Fruit fly (Drosophila melanogaster): ENCODE results near the gene TwdlG.
"Not testable (repeated sequence)": the region's sequence is repeated elsewhere in the genome, so short reads cannot be mapped to it uniquely, and the experiment has no call there.

The TwdlG gene

DNA sequence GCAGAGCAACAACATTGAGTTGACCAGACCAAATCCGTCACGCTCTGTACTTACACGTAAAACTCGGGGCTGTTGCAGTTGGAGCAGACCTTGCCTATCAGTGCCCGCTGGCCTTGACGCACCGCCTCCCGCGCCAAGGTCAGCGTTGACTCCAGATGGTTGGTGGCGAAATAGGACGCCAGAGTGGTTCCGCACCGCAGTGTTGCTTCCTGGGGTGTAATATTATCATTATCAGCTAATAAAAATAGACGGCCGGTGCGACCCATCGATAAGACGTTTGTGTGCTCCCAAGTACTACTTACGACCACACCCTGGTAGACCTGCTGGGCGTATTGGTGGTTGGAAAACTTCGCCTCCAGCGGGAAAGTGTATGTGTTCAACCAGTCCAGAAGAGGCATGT, 22.7 kb downstream of the TwdlG start:
- TF ChIP-seq insv (optimal IDR thresholded peaks at IDR 0.05): no peak
- no peak for TF ChIP-seq psq (optimal IDR thresholded peaks at IDR 0.05)
- no peak for TF ChIP-seq Myc (optimal IDR thresholded peaks at IDR 0.05)
- TF ChIP-seq Sin3A (optimal IDR thresholded peaks at IDR 0.05): no peak
- no peak for TF ChIP-seq h (optimal IDR thresholded peaks at IDR 0.05)
- no peak for TF ChIP-seq ttk (optimal IDR thresholded peaks at IDR 0.05)

DNA sequence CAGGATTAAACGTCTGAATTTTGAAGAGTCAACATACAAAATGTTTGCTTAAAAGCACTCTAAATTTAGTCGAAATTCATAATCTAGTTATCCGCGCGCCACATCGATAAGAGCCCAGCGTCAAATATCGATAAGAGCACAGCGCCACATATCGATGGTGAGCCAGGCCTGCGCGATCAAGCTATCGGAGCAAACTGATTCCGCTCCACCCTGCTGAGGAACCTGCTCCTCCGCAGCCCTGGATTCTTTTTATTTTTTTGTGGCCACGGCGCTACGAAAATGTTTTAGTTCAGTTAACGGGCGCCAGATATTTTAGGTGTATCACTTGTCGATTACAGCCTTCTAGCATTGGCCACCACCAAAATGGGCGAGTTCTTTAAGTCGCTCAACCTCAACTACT, 30.4 kb downstream of the TwdlG start:
- TF ChIP-seq psq (optimal IDR thresholded peaks at IDR 0.05) (no peak), Myc (optimal IDR thresholded peaks at IDR 0.05) (no peak), insv (optimal IDR thresholded peaks at IDR 0.05) (no peak), ttk (optimal IDR thresholded peaks at IDR 0.05) (no peak), Sin3A (optimal IDR thresholded peaks at IDR 0.05) (no peak), h (optimal IDR thresholded peaks at IDR 0.05) (no peak)

DNA sequence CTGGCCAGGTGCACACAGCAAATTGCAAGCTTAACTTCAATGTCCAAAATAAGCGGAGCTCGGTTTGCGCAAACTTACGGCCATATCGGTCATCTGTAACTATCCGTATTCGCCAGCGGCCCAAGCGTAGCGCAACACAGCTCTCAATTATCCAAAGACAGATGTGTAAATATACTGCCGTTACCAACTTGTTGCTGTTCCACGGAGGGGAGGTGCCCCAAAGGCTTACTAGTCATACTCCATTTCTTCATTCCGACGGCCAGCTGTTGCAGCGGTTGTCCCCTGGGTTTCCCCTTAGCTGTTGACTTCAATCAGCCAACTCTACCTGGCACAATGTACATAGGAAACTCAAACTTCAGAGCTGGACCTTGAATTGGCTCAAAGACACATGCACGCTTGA, 31.1 kb downstream of the TwdlG start, which contains the start of gene CG31516:
Gene CG31516 (minus strand): TSS at position 101 of the 400 bp plus-strand sequence.
- TF ChIP-seq Myc (optimal IDR thresholded peaks at IDR 0.05) (no peak), insv (optimal IDR thresholded peaks at IDR 0.05) (no peak), ttk (optimal IDR thresholded peaks at IDR 0.05) (no peak), psq (optimal IDR thresholded peaks at IDR 0.05) (no peak), Sin3A (optimal IDR thresholded peaks at IDR 0.05) (no peak), h (optimal IDR thresholded peaks at IDR 0.05) (no peak)

- TF ChIP-seq psq (optimal IDR thresholded peaks at IDR 0.05) (no peak), h (optimal IDR thresholded peaks at IDR 0.05) (no peak), Myc (optimal IDR thresholded peaks at IDR 0.05) (no peak), insv (optimal IDR thresholded peaks at IDR 0.05) (no peak), Sin3A (optimal IDR thresholded peaks at IDR 0.05) (no peak), ttk (optimal IDR thresholded peaks at IDR 0.05) (no peak)
These were observed 35.7 kb downstream of the TwdlG start, which contains the start of gene CG14636 for dm6 chr3R:4215264-4215993. Gene CG14636, minus strand, starts transcription at chr3R:4215314.

DNA sequence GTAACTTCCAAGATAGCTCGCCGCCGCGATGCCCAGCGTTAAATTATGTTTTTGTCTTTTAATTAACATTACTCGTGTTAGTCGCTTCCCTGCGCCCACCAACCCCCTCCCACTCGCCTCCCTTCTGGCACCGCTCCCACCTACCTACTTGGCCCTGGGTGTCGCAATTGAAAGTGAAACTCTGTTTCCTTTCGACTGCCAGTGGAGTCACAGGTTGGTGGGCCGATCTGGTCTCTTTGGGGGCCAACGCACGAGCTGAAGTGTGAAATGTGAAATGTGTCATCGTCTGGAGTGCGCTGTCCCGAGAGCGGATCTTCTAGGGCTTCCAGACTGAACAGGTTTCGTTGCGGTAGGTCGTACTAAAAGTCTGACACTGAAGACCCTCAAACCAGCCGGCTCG, 36.5 kb downstream of the TwdlG start:
- TF ChIP-seq Sin3A (optimal IDR thresholded peaks at IDR 0.05): no peak
- TF ChIP-seq Myc (optimal IDR thresholded peaks at IDR 0.05): no peak
- TF ChIP-seq psq (optimal IDR thresholded peaks at IDR 0.05): no peak

DNA sequence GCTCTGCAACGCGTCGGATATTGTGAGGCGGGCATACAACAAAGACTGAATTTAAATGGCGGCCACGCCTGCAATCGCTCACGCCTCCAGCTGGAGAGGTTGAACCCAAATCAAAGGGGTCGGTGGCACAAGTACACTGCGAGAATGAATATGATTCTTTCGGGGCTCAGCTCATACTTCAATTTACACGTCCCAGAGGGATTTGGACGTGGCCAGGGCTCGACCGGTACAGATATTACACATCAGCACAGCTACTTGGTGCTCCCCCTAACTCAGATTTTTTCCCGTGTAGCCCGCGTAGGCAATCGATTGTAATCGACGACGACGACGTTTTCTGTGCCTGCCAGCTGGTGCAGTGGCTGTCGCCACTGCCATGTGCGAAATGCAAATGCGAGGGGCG, 37.1 kb downstream of the TwdlG start:
- TF ChIP-seq Myc (optimal IDR thresholded peaks at IDR 0.05) (no peak), h (optimal IDR thresholded peaks at IDR 0.05) (no peak), Sin3A (optimal IDR thresholded peaks at IDR 0.05) (no peak), insv (optimal IDR thresholded peaks at IDR 0.05) (no peak), ttk (optimal IDR thresholded peaks at IDR 0.05) (no peak), psq (optimal IDR thresholded peaks at IDR 0.05) (no peak)

DNA sequence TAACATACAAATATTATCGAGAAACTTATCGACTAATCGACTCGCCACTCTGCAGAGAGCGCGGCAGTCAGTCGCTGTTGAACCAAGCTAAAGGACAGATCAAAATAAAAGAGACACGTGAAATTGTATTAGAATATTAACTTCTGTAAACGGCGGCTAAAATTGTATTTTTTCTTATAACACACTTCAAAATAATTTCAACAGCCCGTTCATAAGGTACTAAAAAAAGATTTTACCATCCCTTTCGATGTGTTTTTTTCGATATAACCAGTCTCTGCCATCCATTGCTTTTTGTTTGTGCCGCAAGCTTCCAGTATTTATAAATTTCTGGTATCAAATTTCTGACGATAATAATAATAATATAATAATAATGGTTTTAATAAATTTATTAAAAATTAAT, 39.7 kb downstream of the TwdlG start, which contains the start of gene aux:
Gene aux (plus strand): TSS at position 301 of the 400 bp plus-strand sequence.
- TF ChIP-seq h, insv, ttk (optimal IDR thresholded peaks at IDR 0.05): not testable (repeated sequence)
